Fruit fly (Drosophila melanogaster): ENCODE data around the gene CG32409.

- TF ChIP-seq h (optimal IDR thresholded peaks at IDR 0.05) = no peak
- no peak for TF ChIP-seq insv (optimal IDR thresholded peaks at IDR 0.05)
- no peak for TF ChIP-seq psq (optimal IDR thresholded peaks at IDR 0.05)
- no peak for TF ChIP-seq Myc (optimal IDR thresholded peaks at IDR 0.05)
Measured at dm6 chr3L:5927536-5927935, 28.2 kb downstream of the CG32409 start.
